Worm (Caenorhabditis elegans) whole organism, L4 larva: Measurements from ENCODE around the gene F48E8.2.
A peak's percentile ranks its signal among the peaks of the same experiment; 100 is the strongest.

ENCODE experiments used
- D1046.2 ChIP-seq: fragments of 200-800 bp; sonication (Bioruptor generic); IDR thresholded peaks from 2 replicates; pipeline ENCODE4 v1.3.6; 2022; ENCODE audit warnings: missing genetic modification characterization, missing compliant biosample characterization
- F37D6.2 ChIP-seq: sonication (generic microtip); optimal IDR thresholded peaks from 2 replicates; lab custom pipeline; 2016; ENCODE audit warnings: mild to moderate bottlenecking, missing genetic modification characterization, missing compliant biosample characterization
- F49E8.2 ChIP-seq: sonication (generic microtip); optimal IDR thresholded peaks from 2 replicates; lab custom pipeline; 2016; ENCODE audit warnings: missing compliant biosample characterization, mild to moderate bottlenecking, missing genetic modification characterization, borderline replicate concordance
- T20F7.1 ChIP-seq: fragments of 200-800 bp; sonication (Bioruptor generic); optimal IDR thresholded peaks from 2 replicates; lab custom pipeline; 2018; ENCODE audit warnings: mild to moderate bottlenecking, missing genetic modification characterization, missing compliant biosample characterization
- T26A8.4 ChIP-seq: fragments of 200-800 bp; sonication (Bioruptor generic); IDR thresholded peaks from 2 replicates; pipeline ENCODE4 v1.3.6; 2022; ENCODE audit warnings: missing genetic modification characterization, missing compliant biosample characterization
- Y48G9A.11 ChIP-seq: fragments of 200-800 bp; sonication (Bioruptor generic); IDR thresholded peaks from 2 replicates; pipeline ENCODE4 v1.3.6; 2022; ENCODE audit warnings: missing genetic modification reagents, missing genetic modification characterization, missing compliant biosample characterization
- ZK546.5 ChIP-seq, 2 experiments: sonication (generic microtip); optimal IDR thresholded peaks; 2 replicates each; lab custom pipeline; 2017; ENCODE audit warnings: missing biosample characterization in 2 of 2, missing genetic modification characterization in 2 of 2
- aha-1 ChIP-seq: fragments of 150-350 bp; peaks from one replicate; lab custom pipeline; 2014; ENCODE audit warnings: missing biosample characterization, missing genetic modification characterization
- aly-2 ChIP-seq: sonication (generic microtip); optimal IDR thresholded peaks from 2 replicates; lab custom pipeline; 2018; ENCODE audit warnings: missing biosample characterization, missing genetic modification characterization
- ceh-44 ChIP-seq: fragments of 200-800 bp; sonication (Bioruptor generic); IDR thresholded peaks from 2 replicates; pipeline ENCODE4 v1.3.6; 2022; ENCODE audit warnings: missing genetic modification reagents, missing genetic modification characterization, missing compliant biosample characterization
- ces-1 ChIP-seq: fragments of 150-350 bp; sonication (generic microtip); optimal IDR thresholded peaks from 4 replicates; lab custom pipeline; 2014; ENCODE audit warnings: missing biosample characterization, missing genetic modification reagents, missing genetic modification characterization
- daf-19 ChIP-seq: fragments of 200-800 bp; sonication (Bioruptor generic); conservative IDR thresholded peaks from 2 replicates; pipeline ENCODE4 v1.3.6; 2022; ENCODE audit warnings: missing genetic modification characterization, missing compliant biosample characterization
- daf-8 ChIP-seq: fragments of 200-800 bp; sonication (Bioruptor generic); IDR thresholded peaks from 2 replicates; pipeline ENCODE4 v1.3.6; 2022; ENCODE audit warnings: missing genetic modification characterization, missing compliant biosample characterization
- dmd-8 ChIP-seq: fragments of 200-800 bp; sonication (Bioruptor generic); IDR thresholded peaks from 2 replicates; pipeline ENCODE4 v1.3.6; 2022; ENCODE audit warnings: missing genetic modification characterization, missing compliant biosample characterization
- dpl-1 ChIP-seq: fragments of 150-350 bp; optimal IDR thresholded peaks from 2 replicates; lab custom pipeline; 2014; ENCODE audit warnings: missing biosample characterization, missing genetic modification reagents, missing genetic modification characterization
- egl-43 ChIP-seq: fragments of 200-800 bp; sonication (Bioruptor generic); IDR thresholded peaks from 2 replicates; pipeline ENCODE4 v1.3.6; 2022; ENCODE audit warnings: missing genetic modification reagents, missing genetic modification characterization, missing compliant biosample characterization
- fkh-10 ChIP-seq: fragments of 150-350 bp; optimal IDR thresholded peaks from 2 replicates; lab custom pipeline; 2014; ENCODE audit warnings: missing biosample characterization, missing genetic modification reagents, missing genetic modification characterization
- fos-1 ChIP-seq: fragments of 150-350 bp; optimal IDR thresholded peaks from 2 replicates; lab custom pipeline; 2014; ENCODE audit warnings: missing biosample characterization, missing genetic modification characterization
- hlh-11 ChIP-seq: fragments of 200-800 bp; sonication (Bioruptor generic); optimal IDR thresholded peaks from 2 replicates; lab custom pipeline; 2018; ENCODE audit warnings: mild to moderate bottlenecking, missing genetic modification characterization, missing compliant biosample characterization
- hlh-30 ChIP-seq: sonication (generic microtip); optimal IDR thresholded peaks from 2 replicates; lab custom pipeline; 2017; ENCODE audit warnings: antibody characterized with exemption, mild to moderate bottlenecking, missing genetic modification characterization, missing compliant biosample characterization; ENCODE audit not compliant: insufficient read depth
- hmg-1.1 ChIP-seq: fragments of 200-800 bp; sonication (Bioruptor generic); IDR thresholded peaks from 2 replicates; pipeline ENCODE4 v1.3.6; 2022; ENCODE audit warnings: missing genetic modification reagents, missing genetic modification characterization, missing compliant biosample characterization
- lim-7 ChIP-seq: fragments of 200-800 bp; sonication (Bioruptor generic); IDR thresholded peaks from 2 replicates; pipeline ENCODE4 v1.3.6; 2022; ENCODE audit warnings: missing genetic modification characterization, missing compliant biosample characterization
- lin-1 ChIP-seq: fragments of 200-800 bp; sonication (Bioruptor generic); IDR thresholded peaks from 2 replicates; pipeline ENCODE4 v1.3.6; 2022; ENCODE audit warnings: missing genetic modification reagents, missing genetic modification characterization, missing compliant biosample characterization
- lin-38 ChIP-seq: fragments of 200-800 bp; sonication (Bioruptor generic); IDR thresholded peaks from 2 replicates; pipeline ENCODE4 v1.3.6; 2022; ENCODE audit warnings: missing genetic modification reagents, missing genetic modification characterization, missing compliant biosample characterization
- lin-39 ChIP-seq: fragments of 150-350 bp; optimal IDR thresholded peaks from 2 replicates; lab custom pipeline; 2014; ENCODE audit warnings: missing biosample characterization, missing genetic modification reagents, missing genetic modification characterization
- mdl-1 ChIP-seq, 2 experiments: fragments of 150-350 bp in 1 of 2; sonication (generic microtip) in 1 of 2; optimal IDR thresholded peaks; 2 replicates each; lab custom pipeline; 2014 to 2017; ENCODE audit warnings: missing biosample characterization in 2 of 2, missing genetic modification characterization in 2 of 2
- mdt-29 ChIP-seq: fragments of 200-800 bp; sonication (Bioruptor generic); IDR thresholded peaks from 2 replicates; pipeline ENCODE4 v1.3.6; 2022; ENCODE audit warnings: missing genetic modification reagents, missing genetic modification characterization, missing compliant biosample characterization
- mxl-2 ChIP-seq: fragments of 200-800 bp; sonication (Bioruptor generic); conservative IDR thresholded peaks from 2 replicates; pipeline ENCODE4 v1.3.6; 2022; ENCODE audit warnings: missing genetic modification reagents, missing genetic modification characterization, missing compliant biosample characterization
- mxl-3 ChIP-seq: fragments of 200-800 bp; sonication (Bioruptor generic); optimal IDR thresholded peaks from 2 replicates; lab custom pipeline; 2018; ENCODE audit warnings: mild to moderate bottlenecking, missing genetic modification characterization, missing compliant biosample characterization
- nhr-11 ChIP-seq: fragments of 150-350 bp; optimal IDR thresholded peaks from 2 replicates; lab custom pipeline; 2014; ENCODE audit warnings: missing biosample characterization, missing genetic modification characterization
- nhr-237 ChIP-seq: sonication (generic microtip); optimal IDR thresholded peaks from 2 replicates; lab custom pipeline; 2017; ENCODE audit warnings: missing biosample characterization, missing genetic modification characterization
- nhr-25 ChIP-seq: sonication (generic microtip); optimal IDR thresholded peaks from 2 replicates; lab custom pipeline; 2017; ENCODE audit warnings: missing genetic modification characterization, mild to moderate bottlenecking, missing compliant biosample characterization, antibody characterized with exemption, moderate library complexity, borderline replicate concordance; ENCODE audit not compliant: insufficient read depth
- nhr-28 ChIP-seq: fragments of 150-350 bp; optimal IDR thresholded peaks from 2 replicates; lab custom pipeline; 2014; ENCODE audit warnings: missing biosample characterization, missing genetic modification characterization
- nhr-42 ChIP-seq: fragments of 200-800 bp; sonication (Bioruptor generic); IDR thresholded peaks from 2 replicates; pipeline ENCODE4 v1.3.6; 2022; ENCODE audit warnings: missing genetic modification characterization, missing compliant biosample characterization
- nhr-48 ChIP-seq: sonication (generic microtip); optimal IDR thresholded peaks from 2 replicates; lab custom pipeline; 2016; ENCODE audit warnings: mild to moderate bottlenecking, missing genetic modification characterization, missing compliant biosample characterization
- nhr-76 ChIP-seq: fragments of 150-350 bp; optimal IDR thresholded peaks from 2 replicates; lab custom pipeline; 2014; ENCODE audit warnings: missing biosample characterization, missing genetic modification characterization
- nhr-77 ChIP-seq: fragments of 150-350 bp; optimal IDR thresholded peaks from 2 replicates; lab custom pipeline; 2014; ENCODE audit warnings: missing biosample characterization, missing genetic modification characterization
- pha-4 ChIP-seq, 2 experiments: fragments of 150-350 bp in 1 of 2; fragments of 200-800 bp in 1 of 2; sonication (Bioruptor generic) in 1 of 2; IDR thresholded peaks in 1 of 2; optimal IDR thresholded peaks in 1 of 2; 2 replicates each; pipeline versions ENCODE4 v1.3.6 to Lab custom; 2014 to 2022; ENCODE audit warnings: missing genetic modification characterization in 2 of 2, missing genetic modification reagents in 2 of 2, missing biosample characterization in 1 of 2, missing compliant biosample characterization in 1 of 2
- pqm-1 ChIP-seq: sonication (generic microtip); optimal IDR thresholded peaks from 2 replicates; lab custom pipeline; 2017; ENCODE audit warnings: missing biosample characterization, missing genetic modification characterization
- snpc-4 ChIP-seq: fragments of 150-350 bp; optimal IDR thresholded peaks from 2 replicates; lab custom pipeline; 2014; ENCODE audit warnings: missing biosample characterization, missing genetic modification characterization
- tra-1 ChIP-seq: fragments of 200-800 bp; sonication (Bioruptor generic); IDR thresholded peaks from 2 replicates; pipeline ENCODE4 v1.3.6; 2022; ENCODE audit warnings: missing genetic modification reagents, missing genetic modification characterization, missing compliant biosample characterization
- unc-130 ChIP-seq: sonication (generic microtip); optimal IDR thresholded peaks from 2 replicates; lab custom pipeline; 2016; ENCODE audit warnings: missing genetic modification reagents, missing genetic modification characterization, missing compliant biosample characterization
- unc-39 ChIP-seq: sonication (generic microtip); optimal IDR thresholded peaks from 2 replicates; lab custom pipeline; 2017; ENCODE audit warnings: missing biosample characterization, missing genetic modification characterization
- zfp-2 ChIP-seq: sonication (generic microtip); optimal IDR thresholded peaks from 2 replicates; lab custom pipeline; 2016; ENCODE audit warnings: mild to moderate bottlenecking, missing genetic modification characterization, missing compliant biosample characterization
- zfp-3 ChIP-seq: fragments of 200-800 bp; sonication (Bioruptor generic); conservative IDR thresholded peaks from 2 replicates; pipeline ENCODE4 v1.3.6; 2022; ENCODE audit warnings: missing genetic modification reagents, missing genetic modification characterization, missing compliant biosample characterization
- zip-11 ChIP-seq: fragments of 200-800 bp; sonication (Bioruptor generic); IDR thresholded peaks from 2 replicates; pipeline ENCODE4 v1.3.6; 2022; ENCODE audit warnings: missing genetic modification characterization, missing compliant biosample characterization
- ztf-11 ChIP-seq: fragments of 150-350 bp; optimal IDR thresholded peaks from 2 replicates; lab custom pipeline; 2014; ENCODE audit warnings: missing biosample characterization, missing genetic modification characterization

Gene F48E8.2

DNA sequence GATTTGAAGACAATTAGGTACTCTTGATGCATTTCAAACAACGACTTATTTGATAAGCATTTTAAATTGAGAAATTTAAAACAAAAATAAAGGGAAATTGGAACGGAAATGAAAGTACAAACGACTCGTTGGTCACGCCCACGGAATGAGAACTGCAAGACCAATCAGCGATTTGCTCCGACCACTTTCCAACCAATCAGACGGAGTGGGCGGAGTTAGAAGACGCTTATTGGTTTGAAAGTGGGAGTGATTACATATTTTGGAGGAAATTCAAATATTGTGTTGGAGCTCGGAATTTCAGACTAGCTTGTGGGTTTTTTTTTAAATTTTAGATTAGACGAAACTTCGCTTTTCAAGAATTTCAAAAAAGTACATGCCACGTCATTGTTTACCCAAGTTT is 4.9 kb downstream of the F48E8.2 start:
- TF ChIP-seq dmd-8 (GFP tag; lab: Robert Waterston, UW) (no peak), ZK546.5 (tag; optimal IDR thresholded peaks at IDR 0.05; lab: Kevin White, UChicago) (no peak), zfp-3 (GFP tag; lab: Robert Waterston, UW) (no peak), egl-43 (GFP tag; lab: Robert Waterston, UW) (no peak), fos-1 (tag; lab: Kevin White, UChicago) (no peak), hlh-11 (tag; lab: Kevin White, UChicago) (no peak), nhr-25 (tag; lab: Kevin White, UChicago) (no peak), nhr-77 (tag; lab: Kevin White, UChicago) (no peak), Y48G9A.11 (GFP tag; lab: Robert Waterston, UW) (no peak), T20F7.1 (GFP tag; lab: Kevin White, UChicago) (no peak), daf-8 (GFP tag; lab: Robert Waterston, UW) (no peak), lin-39 (no peak), pqm-1 (tag; lab: Kevin White, UChicago) (no peak)
- TF ChIP-seq, all 104 proteins: peak for 0

DNA sequence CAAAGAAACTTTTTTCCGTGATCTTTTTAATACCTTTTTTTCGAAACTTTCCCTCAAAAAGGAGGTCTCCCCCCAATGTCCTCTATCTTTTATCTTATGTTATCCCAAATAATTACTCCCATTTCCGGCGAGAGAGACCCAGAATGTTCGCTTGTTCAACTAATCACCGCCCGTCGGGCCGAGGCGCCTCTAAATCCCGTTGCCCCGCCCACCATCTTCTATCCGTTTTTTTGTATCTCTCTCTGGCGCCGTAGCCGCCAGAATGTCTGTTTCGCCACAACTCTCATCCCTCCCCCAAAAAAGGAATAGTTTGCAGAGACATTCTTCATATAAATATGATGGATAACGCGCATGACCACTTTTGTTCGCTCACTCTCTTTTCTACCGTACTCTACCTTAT is 8.5 kb downstream of the F48E8.2 start:
- TF ChIP-seq unc-39 (tag; lab: Kevin White, UChicago) (no peak), mdl-1 (tag; optimal IDR thresholded peaks at IDR 0.05; lab: Kevin White, UChicago) (peak in 1 of 2 experiments; percentile 74), fkh-10 (no peak), nhr-76 (no peak), nhr-28 (peak; percentile 42), ZK546.5 (tag; optimal IDR thresholded peaks at IDR 0.05; lab: Kevin White, UChicago) (no peak), mdt-29 (GFP tag; lab: Robert Waterston, UW) (no peak), aha-1 (tag; lab: Kevin White, UChicago) (peak; percentile 38), nhr-237 (no peak), daf-19 (GFP tag; lab: Robert Waterston, UW) (no peak), F37D6.2 (no peak), T26A8.4 (GFP tag; lab: Robert Waterston, UW) (0 out of 2 replicates have a peak, but pooled peaks have one; percentile 48), dmd-8 (GFP tag; lab: Robert Waterston, UW) (no peak), zip-11 (GFP tag; lab: Robert Waterston, UW) (no peak), nhr-42 (GFP tag; lab: Robert Waterston, UW) (no peak), ztf-11 (no peak), snpc-4 (no peak), D1046.2 (GFP tag; lab: Robert Waterston, UW) (no peak), ces-1 (GFP tag; lab: Kevin White, UChicago) (no peak), unc-130 (GFP tag; lab: Kevin White, UChicago) (no peak), mxl-3 (GFP tag; lab: Kevin White, UChicago) (peak; percentile 58), ceh-44 (GFP tag; lab: Robert Waterston, UW) (no peak), nhr-11 (tag; lab: Kevin White, UChicago) (no peak), tra-1 (GFP tag; lab: Robert Waterston, UW) (no peak), lim-7 (no peak), lin-1 (GFP tag; lab: Robert Waterston, UW) (0 out of 2 replicates have a peak, but pooled peaks have one; percentile 51), hmg-1.1 (GFP tag; lab: Robert Waterston, UW) (no peak), lin-38 (no peak), aly-2 (tag; lab: Kevin White, UChicago) (no peak), dpl-1 (GFP tag; lab: Kevin White, UChicago) (peak; percentile 9), pqm-1 (tag; lab: Kevin White, UChicago) (no peak), pha-4 (GFP tag; IDR thresholded peaks at IDR 0.05; lab: Robert Waterston, UW) (no peak), pha-4 (tag; optimal IDR thresholded peaks at IDR 0.05; lab: Kevin White, UChicago) (no peak), F49E8.2 (tag; lab: Kevin White, UChicago) (no peak), zfp-2 (tag; lab: Kevin White, UChicago) (no peak), nhr-48 (tag; lab: Kevin White, UChicago) (peak; percentile 74), hlh-11 (tag; lab: Kevin White, UChicago) (peak; percentile 72), nhr-25 (tag; lab: Kevin White, UChicago) (no peak), mxl-2 (GFP tag; lab: Robert Waterston, UW) (no peak), hlh-30 (no peak), Y48G9A.11 (GFP tag; lab: Robert Waterston, UW) (no peak)
- TF ChIP-seq, all 104 proteins: peak for 9
